Fruit fly (Drosophila melanogaster): ENCODE measurements around the gene CG46465.
A peak's percentile ranks its signal among the peaks of the same experiment; 100 is the strongest.

The CG46465 gene

dm6 chr2L:19035013-19035412 is 42.7 kb downstream of the CG46465 start:
- TF ChIP-seq svp (GFP tag) = peak; percentile 90
- TF ChIP-seq Eip93F (GFP tag; optimal IDR thresholded peaks at IDR 0.05) = peak; percentile 37
- TF ChIP-seq pdm3 (GFP tag; optimal IDR thresholded peaks at IDR 0.05) = no peak

DNA sequence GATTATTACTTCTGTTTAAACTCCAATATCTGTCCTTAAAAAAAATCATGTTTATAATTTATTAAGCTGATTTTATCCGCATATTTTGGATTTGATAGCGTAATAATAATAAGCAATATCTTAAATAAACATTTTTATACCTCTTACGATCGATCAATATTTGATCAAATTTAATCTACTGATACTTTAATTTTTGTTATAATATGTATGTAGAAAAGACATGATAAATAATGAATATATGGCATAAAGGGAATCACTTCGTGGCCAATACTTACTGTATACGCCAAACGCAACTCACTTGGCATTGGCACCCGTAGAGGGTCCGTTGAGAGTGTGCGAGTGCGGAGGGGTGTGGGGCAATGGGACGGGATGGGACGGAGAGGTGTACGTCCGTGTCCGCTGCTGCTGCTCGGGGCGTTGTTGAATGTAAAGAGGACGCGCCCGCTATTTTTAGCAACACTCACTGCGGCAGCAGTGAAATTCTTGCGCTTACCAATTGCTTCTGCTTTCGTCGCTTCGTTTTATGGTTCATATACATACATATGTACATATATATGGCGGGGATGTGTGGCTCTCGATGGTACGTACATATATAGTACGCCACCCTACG is 43.9 kb downstream of the CG46465 start:
- no peak for TF ChIP-seq Sox14 (GFP tag; optimal IDR thresholded peaks at IDR 0.05)
- TF ChIP-seq topi (GFP tag; optimal IDR thresholded peaks at IDR 0.05) = no peak
- peak; percentile 54 for TF ChIP-seq svp (GFP tag)
- TF ChIP-seq CG7368 (GFP tag; optimal IDR thresholded peaks at IDR 0.05) = no peak
- peak; percentile 48 for TF ChIP-seq CG1621 (tag; optimal IDR thresholded peaks at IDR 0.05)
- no peak for TF ChIP-seq CG10669 (GFP tag; optimal IDR thresholded peaks at IDR 0.05)
- no peak for TF ChIP-seq fd59A (GFP tag; optimal IDR thresholded peaks at IDR 0.05)
- no peak for TF ChIP-seq CG34406 (GFP tag; optimal IDR thresholded peaks at IDR 0.05)
- peak; percentile 8 for TF ChIP-seq achi (GFP tag; optimal IDR thresholded peaks at IDR 0.05)
- TF ChIP-seq CG3919 (GFP tag; optimal IDR thresholded peaks at IDR 0.05) = peak; percentile 11
- peak; percentile 14 for TF ChIP-seq CG8632 (GFP tag; optimal IDR thresholded peaks at IDR 0.05)
- no peak for TF ChIP-seq dsx (GFP tag; optimal IDR thresholded peaks at IDR 0.05; ENCODE audit: poor library complexity, severe bottlenecking)
- TF ChIP-seq Hr4 (GFP tag; optimal IDR thresholded peaks at IDR 0.05) = no peak
- no peak for TF ChIP-seq Eip93F (GFP tag; optimal IDR thresholded peaks at IDR 0.05)
- no peak for TF ChIP-seq fkh (GFP tag; optimal IDR thresholded peaks at IDR 0.05)
- peak; percentile 10 for TF ChIP-seq acj6 (GFP tag; optimal IDR thresholded peaks at IDR 0.05)
- peak; percentile 51 for TF ChIP-seq Lpt (GFP tag; optimal IDR thresholded peaks at IDR 0.05)
- peak; percentile 34 for TF ChIP-seq CG32006 (GFP tag; optimal IDR thresholded peaks at IDR 0.05)
- peak; percentile 1 for TF ChIP-seq CG6276 (GFP tag; optimal IDR thresholded peaks at IDR 0.05)
- TF ChIP-seq CG31627 (GFP tag; optimal IDR thresholded peaks at IDR 0.05) = no peak
- no peak for TF ChIP-seq Blimp-1 (GFP tag; optimal IDR thresholded peaks at IDR 0.05)
- TF ChIP-seq dac (GFP tag; optimal IDR thresholded peaks at IDR 0.05) = no peak
- peak; percentile 31 for TF ChIP-seq pdm3 (GFP tag; optimal IDR thresholded peaks at IDR 0.05)
- TF ChIP-seq cyc (GFP tag; optimal IDR thresholded peaks at IDR 0.05) = no peak
- TF ChIP-seq CG6808 (GFP tag; optimal IDR thresholded peaks at IDR 0.05) = no peak
- TF ChIP-seq ss (GFP tag; optimal IDR thresholded peaks at IDR 0.05) = peak in 1 of 2 experiments; percentile 7
- TF ChIP-seq esn (GFP tag; optimal IDR thresholded peaks at IDR 0.05) = peak; percentile 14
- TF ChIP-seq Ets21C (GFP tag; optimal IDR thresholded peaks at IDR 0.05) = no peak
- TF ChIP-seq Eip75B (GFP tag; optimal IDR thresholded peaks at IDR 0.05) = no peak
- TF ChIP-seq Sox15 (GFP tag; optimal IDR thresholded peaks at IDR 0.05) = no peak
- no peak for TF ChIP-seq CG10631 (GFP tag; optimal IDR thresholded peaks at IDR 0.05)
- peak; percentile 82 for TF ChIP-seq Eip78C (GFP tag)
- no peak for TF ChIP-seq Hr39 (GFP tag; optimal IDR thresholded peaks at IDR 0.05)
- TF ChIP-seq CG6163 (GFP tag; IDR thresholded peaks at IDR 0.05) = no peak

DNA sequence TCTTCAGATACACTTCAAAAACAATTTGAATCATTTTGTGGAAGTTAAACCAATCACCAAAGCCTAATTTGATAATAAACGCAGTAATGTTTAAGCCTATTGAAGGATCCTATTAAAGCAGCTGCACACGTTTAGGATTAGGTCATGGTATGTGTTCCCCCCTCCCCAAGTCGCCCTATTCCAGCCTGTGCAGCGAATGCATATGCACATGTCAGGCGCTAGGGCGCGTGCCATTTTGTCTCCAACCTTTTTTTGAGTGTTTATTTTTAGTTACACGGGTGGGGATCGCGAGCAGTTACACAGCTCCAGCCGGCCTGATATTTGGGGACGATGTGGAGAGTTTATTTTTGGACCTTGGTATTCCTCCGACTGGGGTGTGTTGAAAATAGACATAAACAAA is 44.7 kb downstream of the CG46465 start:
- TF ChIP-seq CG11294 (GFP tag; IDR thresholded peaks at IDR 0.05) (no peak), CG6792 (GFP tag; optimal IDR thresholded peaks at IDR 0.05) (no peak), Hr4 (GFP tag; optimal IDR thresholded peaks at IDR 0.05) (no peak), dac (GFP tag; optimal IDR thresholded peaks at IDR 0.05) (no peak), Eip78C (GFP tag) (peak; percentile 58)

DNA sequence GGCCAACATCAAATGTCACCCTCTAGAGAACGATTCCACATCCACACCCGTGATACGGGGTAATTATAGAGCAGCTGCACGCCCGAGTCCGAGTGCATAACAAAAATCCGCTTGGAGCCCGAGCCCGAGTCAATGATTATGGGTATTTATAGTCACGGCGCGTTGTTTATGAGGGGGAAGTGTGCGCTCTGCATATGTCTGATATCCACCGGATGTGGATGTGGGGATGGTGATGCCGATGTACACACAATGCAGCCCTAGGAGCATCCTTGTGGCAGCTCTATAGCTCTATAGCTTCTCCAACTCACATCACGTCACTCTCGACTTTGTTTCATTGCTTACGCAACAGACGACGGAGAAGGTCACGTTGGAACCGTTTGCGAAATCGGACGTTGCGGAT is 45.2 kb downstream of the CG46465 start:
- peak; percentile 4 for TF ChIP-seq net (GFP tag; optimal IDR thresholded peaks at IDR 0.05)
- peak; percentile 35 for TF ChIP-seq Eip78C (GFP tag)
- no peak for TF ChIP-seq CG11762 (GFP tag; optimal IDR thresholded peaks at IDR 0.05; ENCODE audit: insufficient read depth)
